Worm (Caenorhabditis elegans): ENCODE measurements around the gene pcyt-1.

DNA sequence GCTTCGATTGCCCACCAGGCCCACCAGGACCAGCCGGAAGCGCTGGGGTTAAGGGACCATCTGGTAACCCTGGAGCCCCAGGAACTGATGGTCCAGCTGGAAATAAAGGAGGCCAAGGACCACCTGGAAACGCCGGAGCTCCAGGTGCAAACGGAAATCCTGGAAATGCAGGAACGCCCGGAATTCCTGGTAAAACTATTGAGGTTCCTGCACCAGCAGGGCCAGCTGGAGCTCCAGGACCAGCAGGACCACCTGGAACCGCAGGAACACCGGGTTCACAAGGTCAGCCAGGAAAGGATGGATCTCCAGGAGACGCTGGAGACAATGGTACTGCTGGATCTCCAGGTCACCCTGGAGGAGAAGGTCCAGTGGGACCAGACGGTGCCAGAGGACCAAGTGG is 24.5 kb upstream of the pcyt-1 start:
- TF ChIP-seq rpc-1 (optimal IDR thresholded peaks at IDR 0.05) (no peak), rpc-1 (tag; optimal IDR thresholded peaks at IDR 0.05) (no peak), unc-130 (GFP tag; optimal IDR thresholded peaks at IDR 0.05) (no peak), C06A6.2 (GFP tag; conservative IDR thresholded peaks at IDR 0.05) (no peak), F57A8.1 (GFP tag; optimal IDR thresholded peaks at IDR 0.05) (no peak), D2030.7 (GFP tag; IDR thresholded peaks at IDR 0.05) (no peak), snpc-4 (GFP tag; optimal IDR thresholded peaks at IDR 0.05) (no peak), snpc-4 (tag; optimal IDR thresholded peaks at IDR 0.05) (no peak), T26A5.8 (tag; optimal IDR thresholded peaks at IDR 0.05) (no peak), cebp-1 (GFP tag; IDR thresholded peaks at IDR 0.05) (no peak), cebp-1 (tag; optimal IDR thresholded peaks at IDR 0.05) (no peak), Y53F4B.3 (GFP tag; IDR thresholded peaks at IDR 0.05) (no peak)

Data from whole organism, young adult.